Fruit fly (Drosophila melanogaster) whole organism, embryonic: ENCODE results near the gene CG12075.

Source experiments
- Abd-B ChIP-seq: fragments of 200-800 bp; sonication (Bioruptor generic); optimal IDR thresholded peaks from 2 replicates; lab custom pipeline; 2018; ENCODE audit warnings: missing biosample characterization, mild to moderate bottlenecking, missing genetic modification characterization, moderate library complexity
- CG10431 ChIP-seq: fragments of 200-800 bp; sonication (Bioruptor generic); optimal IDR thresholded peaks from 3 replicates; lab custom pipeline; 2018; ENCODE audit warnings: missing biosample characterization, mild to moderate bottlenecking, missing genetic modification characterization
- CG10979 ChIP-seq: fragments of 200-800 bp; sonication (Bioruptor generic); optimal IDR thresholded peaks from 2 replicates; lab custom pipeline; 2018; ENCODE audit warnings: missing biosample characterization, mild to moderate bottlenecking, missing genetic modification characterization, moderate library complexity
- CG12236 ChIP-seq: fragments of 200-800 bp; sonication (Bioruptor generic); optimal IDR thresholded peaks from 2 replicates; lab custom pipeline; 2016; ENCODE audit warnings: missing biosample characterization, missing genetic modification characterization
- CG13287 ChIP-seq: fragments of 200-800 bp; sonication (Bioruptor generic); IDR thresholded peaks from 2 replicates; pipeline ENCODE4 v1.3.6; 2022; ENCODE audit warnings: missing biosample characterization, missing genetic modification characterization; ENCODE audit not compliant: partially characterized antibody
- CG15011 ChIP-seq: fragments of 200-800 bp; sonication (Bioruptor generic); optimal IDR thresholded peaks from 3 replicates; lab custom pipeline; 2018; ENCODE audit warnings: missing biosample characterization, mild to moderate bottlenecking, missing genetic modification characterization
- CG15269 ChIP-seq: fragments of 200-800 bp; sonication (Bioruptor generic); optimal IDR thresholded peaks from 2 replicates; lab custom pipeline; 2018; ENCODE audit warnings: missing biosample characterization, mild to moderate bottlenecking, missing genetic modification characterization, moderate library complexity
- CG16863 ChIP-seq: fragments of 200-800 bp; sonication (Bioruptor generic); optimal IDR thresholded peaks from 3 replicates; lab custom pipeline; 2016; ENCODE audit warnings: missing biosample characterization, missing genetic modification characterization
- CG17328 ChIP-seq: fragments of 200-800 bp; sonication (Bioruptor generic); IDR thresholded peaks from 2 replicates; pipeline ENCODE4 v1.3.6; 2022; ENCODE audit warnings: missing biosample characterization, missing genetic modification characterization
- CG17361 ChIP-seq: fragments of 200-800 bp; sonication (Bioruptor generic); IDR thresholded peaks from 3 replicates; pipeline ENCODE4 v1.3.6; 2022; ENCODE audit warnings: missing biosample characterization, missing genetic modification characterization
- CG1832 ChIP-seq: fragments of 200-800 bp; sonication (Bioruptor generic); optimal IDR thresholded peaks from 2 replicates; lab custom pipeline; 2017; ENCODE audit warnings: missing biosample characterization, mild to moderate bottlenecking, missing genetic modification characterization, inconsistent platforms
- CG30431 ChIP-seq: fragments of 200-800 bp; sonication (Bioruptor generic); optimal IDR thresholded peaks from 2 replicates; lab custom pipeline; 2017; ENCODE audit warnings: missing biosample characterization, missing genetic modification characterization
- CG32772 ChIP-seq: fragments of 200-800 bp; sonication (Bioruptor generic); IDR thresholded peaks from 2 replicates; pipeline ENCODE4 v1.3.6; 2022; ENCODE audit warnings: missing biosample characterization, missing genetic modification characterization
- CG4328 ChIP-seq: fragments of 200-800 bp; sonication (Bioruptor generic); optimal IDR thresholded peaks from 3 replicates; lab custom pipeline; 2017; ENCODE audit warnings: missing biosample characterization, missing genetic modification reagents, missing genetic modification characterization
- CG4404 ChIP-seq: fragments of 200-800 bp; sonication (Bioruptor generic); IDR thresholded peaks from 2 replicates; pipeline ENCODE4 v1.3.6; 2022; ENCODE audit warnings: missing biosample characterization, missing genetic modification characterization
- CG4424 ChIP-seq: fragments of 200-800 bp; sonication (Bioruptor generic); optimal IDR thresholded peaks from 3 replicates; lab custom pipeline; 2016; ENCODE audit warnings: missing biosample characterization, missing genetic modification characterization
- CG6175 ChIP-seq: fragments of 200-800 bp; sonication (Bioruptor generic); IDR thresholded peaks from 3 replicates; pipeline ENCODE4 v1.3.6; 2022; ENCODE audit warnings: missing biosample characterization, missing genetic modification characterization
- CG7357 ChIP-seq: fragments of 200-800 bp; sonication (Bioruptor generic); IDR thresholded peaks from 3 replicates; pipeline ENCODE4 v1.3.6; 2022; ENCODE audit warnings: missing biosample characterization, missing genetic modification characterization
- CG8478 ChIP-seq: fragments of >200 bp; optimal IDR thresholded peaks from 2 replicates; lab custom pipeline; 2018
- Dad ChIP-seq: fragments of 200-800 bp; sonication (Bioruptor generic); optimal IDR thresholded peaks from 3 replicates; lab custom pipeline; 2016; ENCODE audit warnings: missing biosample characterization, missing genetic modification characterization
- Doc3 ChIP-seq: fragments of 200-800 bp; sonication (Bioruptor generic); IDR thresholded peaks from 3 replicates; pipeline ENCODE4 v1.3.6; 2022; ENCODE audit warnings: missing biosample characterization, missing genetic modification characterization; ENCODE audit not compliant: partially characterized antibody
- Hmx ChIP-seq: fragments of 200-800 bp; sonication (Bioruptor generic); optimal IDR thresholded peaks from 2 replicates; lab custom pipeline; 2016; ENCODE audit warnings: missing biosample characterization, missing genetic modification characterization
- MTF-1 ChIP-seq: fragments of 200-800 bp; sonication (Bioruptor generic); optimal IDR thresholded peaks from 2 replicates; lab custom pipeline; 2018; ENCODE audit warnings: missing biosample characterization, mild to moderate bottlenecking, missing genetic modification characterization, borderline replicate concordance
- Med ChIP-seq: fragments of 200-800 bp; sonication (Bioruptor generic); peaks from one replicate; lab custom pipeline; 2016; ENCODE audit warnings: missing biosample characterization, missing genetic modification characterization, mild to moderate bottlenecking, inconsistent platforms, moderate library complexity
- Myb ChIP-seq: fragments of 200-800 bp; sonication (Bioruptor generic); optimal IDR thresholded peaks from 2 replicates; lab custom pipeline; 2016; ENCODE audit warnings: missing biosample characterization, missing genetic modification characterization
- NC2β ChIP-seq: fragments of 200-800 bp; sonication (Bioruptor generic); optimal IDR thresholded peaks from 2 replicates; lab custom pipeline; 2016; ENCODE audit warnings: missing biosample characterization, missing genetic modification characterization
- Nf-YA ChIP-seq: fragments of 200-800 bp; sonication (Bioruptor generic); IDR thresholded peaks from 2 replicates; pipeline ENCODE4 v1.3.6; 2022; ENCODE audit warnings: missing biosample characterization, missing genetic modification characterization
- Poxn ChIP-seq: fragments of 200-800 bp; sonication (Bioruptor generic); IDR thresholded peaks from 2 replicates; pipeline ENCODE4 v1.3.6; 2022; ENCODE audit warnings: missing biosample characterization, missing genetic modification characterization
- Ravus ChIP-seq: fragments of 200-800 bp; sonication (Bioruptor generic); IDR thresholded peaks from 2 replicates; pipeline ENCODE4 v1.3.6; 2022; ENCODE audit warnings: missing biosample characterization, missing genetic modification characterization
- Ssrp ChIP-seq: fragments of 200-800 bp; sonication (Bioruptor generic); optimal IDR thresholded peaks from 2 replicates; lab custom pipeline; 2018; ENCODE audit warnings: missing biosample characterization, mild to moderate bottlenecking, missing genetic modification characterization, moderate library complexity
- ara ChIP-seq: fragments of 200-800 bp; sonication (Bioruptor generic); IDR thresholded peaks from 2 replicates; pipeline ENCODE4 v1.3.6; 2022; ENCODE audit warnings: missing biosample characterization, missing genetic modification characterization
- cato ChIP-seq: fragments of 200-800 bp; sonication (Bioruptor generic); optimal IDR thresholded peaks from 2 replicates; lab custom pipeline; 2016; ENCODE audit warnings: missing biosample characterization, missing genetic modification characterization, borderline replicate concordance
- dati ChIP-seq: fragments of 200-800 bp; sonication (Bioruptor generic); IDR thresholded peaks from 2 replicates; pipeline ENCODE4 v1.3.6; 2022; ENCODE audit warnings: missing biosample characterization, missing genetic modification characterization
- fru ChIP-seq: fragments of >200 bp; optimal IDR thresholded peaks from 2 replicates; lab custom pipeline; 2017
- h ChIP-seq: fragments of >200 bp; optimal IDR thresholded peaks from 2 replicates; lab custom pipeline; 2017
- ind ChIP-seq: fragments of 200-800 bp; sonication (Bioruptor generic); optimal IDR thresholded peaks from 3 replicates; lab custom pipeline; 2016; ENCODE audit warnings: missing biosample characterization, missing genetic modification characterization
- inv ChIP-seq: fragments of 200-800 bp; sonication (Bioruptor generic); IDR thresholded peaks from 2 replicates; pipeline ENCODE4 v1.3.6; 2022; ENCODE audit warnings: missing biosample characterization, missing genetic modification characterization; ENCODE audit not compliant: partially characterized antibody
- knrl ChIP-seq: fragments of 200-800 bp; sonication (Bioruptor generic); IDR thresholded peaks from 3 replicates; pipeline ENCODE4 v1.3.6; 2022; ENCODE audit warnings: missing biosample characterization, missing genetic modification characterization; ENCODE audit not compliant: partially characterized antibody
- mld ChIP-seq: fragments of 200-800 bp; sonication (Bioruptor generic); IDR thresholded peaks from 3 replicates; pipeline ENCODE4 v1.3.6; 2022; ENCODE audit warnings: missing biosample characterization, missing genetic modification characterization; ENCODE audit not compliant: partially characterized antibody
- nerfin-2 ChIP-seq: fragments of 200-800 bp; sonication (Bioruptor generic); IDR thresholded peaks from 2 replicates; pipeline ENCODE4 v1.3.6; 2022; ENCODE audit warnings: missing biosample characterization, missing genetic modification characterization; ENCODE audit not compliant: partially characterized antibody
- nom ChIP-seq: fragments of 200-800 bp; sonication (Bioruptor generic); optimal IDR thresholded peaks from 2 replicates; lab custom pipeline; 2017; ENCODE audit warnings: missing biosample characterization, missing genetic modification characterization, mild to moderate bottlenecking, moderate library complexity, missing genetic modification reagents
- odd ChIP-seq: fragments of 200-800 bp; sonication (Bioruptor generic); optimal IDR thresholded peaks from 2 replicates; lab custom pipeline; 2017; ENCODE audit warnings: missing biosample characterization, mild to moderate bottlenecking, missing genetic modification characterization
- pan ChIP-seq, 4 experiments: fragments of >200 bp in 3 of 4; fragments of 200-800 bp in 1 of 4; sonication (Bioruptor generic) in 1 of 4; optimal IDR thresholded peaks in 3 of 4; IDR thresholded peaks in 1 of 4; 2 replicates each; pipeline versions ENCODE4 v1.3.6 to Lab custom; 2017 to 2022; ENCODE audit warnings: missing biosample characterization in 2 of 4, missing genetic modification characterization in 2 of 4, mixed read lengths in 1 of 4
- pzg ChIP-seq: fragments of 200-800 bp; sonication (Bioruptor generic); optimal IDR thresholded peaks from 3 replicates; lab custom pipeline; 2018; ENCODE audit warnings: missing biosample characterization, mild to moderate bottlenecking, missing genetic modification characterization, moderate library complexity
- sim ChIP-seq: fragments of 200-800 bp; sonication (Bioruptor generic); IDR thresholded peaks from 2 replicates; pipeline ENCODE4 v1.3.6; 2022; ENCODE audit warnings: missing biosample characterization, missing genetic modification characterization
- so ChIP-seq: fragments of 200-800 bp; sonication (Bioruptor generic); IDR thresholded peaks from 3 replicates; pipeline ENCODE4 v1.3.6; 2022; ENCODE audit warnings: missing biosample characterization, missing genetic modification characterization
- vvl ChIP-seq: fragments of 200-800 bp; sonication (Bioruptor generic); IDR thresholded peaks from 2 replicates; pipeline ENCODE4 v1.3.6; 2022; ENCODE audit warnings: missing biosample characterization, missing genetic modification characterization
- yki ChIP-seq: fragments of >200 bp; optimal IDR thresholded peaks from 3 replicates; lab custom pipeline; 2018

Gene CG12075

dm6 chrX:8863554-8864498 is 25.7 kb downstream of the CG12075 start (continued):
- TF ChIP-seq pzg (GFP tag; lab: Kevin White, UChicago) (no peak), CG12236 (GFP tag; lab: Kevin White, UChicago) (no peak), ind (GFP tag; lab: Kevin White, UChicago) (peak; percentile 64), knrl (GFP tag; lab: Robert Waterston, UW) (peak; percentile 26; the same call in 1 of the 3 replicates), vvl (GFP tag; lab: Robert Waterston, UW) (peak; percentile 89), CG10979 (tag; lab: Kevin White, UChicago) (peak; percentile 87), NC2β (GFP tag; lab: Kevin White, UChicago) (no peak), CG16863 (GFP tag; lab: Kevin White, UChicago) (no peak), CG17328 (peak; percentile 82), sim (GFP tag; lab: Robert Waterston, UW) (peak; percentile 57; the same call in 1 of the 2 replicates), mld (GFP tag; lab: Robert Waterston, UW) (no peak), CG6175 (GFP tag; lab: Robert Waterston, UW) (peak; percentile 86; the same call in 2 of the 3 replicates), CG10431 (GFP tag; lab: Kevin White, UChicago) (peak; percentile 63), dati (no peak), CG4424 (GFP tag; lab: Kevin White, UChicago) (peak; percentile 74), CG13287 (GFP tag; lab: Robert Waterston, UW) (0 out of 2 replicates have a peak, but pooled peaks have one; percentile 4), MTF-1 (GFP tag; lab: Kevin White, UChicago) (peak; percentile 53), CG8478 (lab: Kevin White, UChicago) (no peak), yki (lab: Kevin White, UChicago) (no peak), CG1832 (no peak), CG32772 (GFP tag; lab: Robert Waterston, UW) (peak; percentile 76), cato (GFP tag; lab: Kevin White, UChicago) (peak; percentile 7), Poxn (peak; percentile 52; the same call in 1 of the 2 replicates), CG17361 (GFP tag; lab: Robert Waterston, UW) (peak; percentile 85), Abd-B (peak; percentile 71), ara (GFP tag; lab: Robert Waterston, UW) (peak; percentile 77), so (GFP tag; lab: Robert Waterston, UW) (peak; percentile 83), Myb (GFP tag; lab: Kevin White, UChicago) (peak; percentile 16), Doc3 (GFP tag; lab: Robert Waterston, UW) (no peak), nom (GFP tag; lab: Kevin White, UChicago) (peak; percentile 96), CG15011 (GFP tag; lab: Kevin White, UChicago) (peak; percentile 29), inv (GFP tag; lab: Robert Waterston, UW) (no peak), Nf-YA (GFP tag; lab: Robert Waterston, UW) (peak; percentile 63; the same call in 1 of the 2 replicates), CG30431 (GFP tag; lab: Kevin White, UChicago) (peak; percentile 59), pan (optimal IDR thresholded peaks at IDR 0.05; lab: Kevin White, UChicago) (no peak), pan (GFP tag; optimal IDR thresholded peaks at IDR 0.05 in 1 of 2, IDR thresholded peaks at IDR 0.05 in 1 of 2) (peak in 1 of 2 experiments; percentile 77), Hmx (no peak), fru (lab: Kevin White, UChicago) (no peak), odd (GFP tag; lab: Kevin White, UChicago) (peak; percentile 76), Dad (GFP tag; lab: Kevin White, UChicago) (no peak), h (lab: Kevin White, UChicago) (no peak), Med (GFP tag; lab: Kevin White, UChicago) (peak; percentile 54), Ravus (peak; percentile 29), CG4328 (GFP tag; lab: Kevin White, UChicago) (peak; percentile 79), CG15269 (tag; lab: Kevin White, UChicago) (peak; percentile 87), CG4404 (GFP tag; lab: Robert Waterston, UW) (peak; percentile 70), nerfin-2 (GFP tag; lab: Robert Waterston, UW) (no peak), CG7357 (GFP tag; lab: Robert Waterston, UW) (peak; percentile 63; the same call in 2 of the 3 replicates), Ssrp (tag; lab: Kevin White, UChicago) (peak; percentile 75)
